Worm (Caenorhabditis elegans) whole organism, young adult: ENCODE data around the gene ZK177.12.

Experiments
- D2030.7 ChIP-seq: fragments of 200-800 bp; sonication (Bioruptor generic); IDR thresholded peaks from 2 replicates; pipeline ENCODE4 v1.3.6; 2022; ENCODE audit warnings: missing genetic modification reagents, missing genetic modification characterization, missing compliant biosample characterization
- F33H1.4 ChIP-seq: fragments of 200-800 bp; sonication (Bioruptor generic); IDR thresholded peaks from 2 replicates; pipeline ENCODE4 v1.3.6; 2022; ENCODE audit warnings: missing genetic modification reagents, missing genetic modification characterization, missing compliant biosample characterization
- F55B11.4 ChIP-seq: sonication (generic microtip); optimal IDR thresholded peaks from 2 replicates; lab custom pipeline; 2016; ENCODE audit warnings: missing compliant biosample characterization, missing genetic modification characterization, borderline replicate concordance; ENCODE audit not compliant: insufficient read depth
- K11D2.4 ChIP-seq: fragments of 200-800 bp; sonication (Bioruptor generic); IDR thresholded peaks from 2 replicates; pipeline ENCODE4 v1.3.6; 2022; ENCODE audit warnings: missing genetic modification reagents, missing genetic modification characterization, missing compliant biosample characterization
- atf-7 ChIP-seq: sonication (generic microtip); optimal IDR thresholded peaks from 2 replicates; lab custom pipeline; 2017; ENCODE audit warnings: mild to moderate bottlenecking, missing genetic modification characterization, missing compliant biosample characterization
- cebp-1 ChIP-seq, 2 experiments: fragments of 200-800 bp in 1 of 2; sonication (Bioruptor generic) in 1 of 2; sonication (generic microtip) in 1 of 2; IDR thresholded peaks in 1 of 2; optimal IDR thresholded peaks in 1 of 2; 2 replicates each; pipeline versions ENCODE4 v1.3.6 to Lab custom; 2017 to 2022; ENCODE audit warnings: missing compliant biosample characterization in 2 of 2, missing genetic modification characterization in 2 of 2, mild to moderate bottlenecking in 1 of 2, missing genetic modification reagents in 1 of 2, moderate library complexity in 1 of 2
- ceh-100 ChIP-seq: fragments of 200-800 bp; sonication (Bioruptor generic); IDR thresholded peaks from 2 replicates; pipeline ENCODE4 v1.3.6; 2022; ENCODE audit warnings: missing genetic modification reagents, missing genetic modification characterization, missing compliant biosample characterization
- ceh-27 ChIP-seq: fragments of 200-800 bp; sonication (Bioruptor generic); optimal IDR thresholded peaks from 2 replicates; lab custom pipeline; 2018; ENCODE audit warnings: mild to moderate bottlenecking, missing genetic modification characterization, moderate library complexity, missing compliant biosample characterization
- ceh-91 ChIP-seq: fragments of 200-800 bp; sonication (Bioruptor generic); IDR thresholded peaks from 2 replicates; pipeline ENCODE4 v1.3.6; 2022; ENCODE audit warnings: missing genetic modification reagents, missing genetic modification characterization, missing compliant biosample characterization
- die-1 ChIP-seq: sonication (generic microtip); optimal IDR thresholded peaks from 2 replicates; lab custom pipeline; 2016; ENCODE audit warnings: missing genotype, mild to moderate bottlenecking, missing genetic modification characterization, missing compliant biosample characterization
- efl-1 ChIP-seq: fragments of 150-350 bp; optimal IDR thresholded peaks from 2 replicates; lab custom pipeline; 2014; ENCODE audit warnings: missing biosample characterization, missing genetic modification reagents, missing genetic modification characterization
- egl-44 ChIP-seq: fragments of 200-800 bp; sonication (Bioruptor generic); IDR thresholded peaks from 2 replicates; pipeline ENCODE4 v1.3.6; 2022; ENCODE audit warnings: missing genetic modification reagents, missing genetic modification characterization, missing compliant biosample characterization
- egrh-3 ChIP-seq: fragments of 200-800 bp; sonication (Bioruptor generic); IDR thresholded peaks from 2 replicates; pipeline ENCODE4 v1.3.6; 2022; ENCODE audit warnings: missing genetic modification reagents, missing genetic modification characterization, missing compliant biosample characterization
- ekl-4 ChIP-seq: fragments of 200-800 bp; sonication (Bioruptor generic); IDR thresholded peaks from 2 replicates; pipeline ENCODE4 v1.3.6; 2022; ENCODE audit warnings: missing genetic modification reagents, missing genetic modification characterization, missing compliant biosample characterization
- ets-4 ChIP-seq: fragments of 200-800 bp; sonication (Bioruptor generic); optimal IDR thresholded peaks from 2 replicates; lab custom pipeline; 2018; ENCODE audit warnings: mild to moderate bottlenecking, missing genetic modification characterization, missing compliant biosample characterization
- fkh-3 ChIP-seq: sonication (generic microtip); optimal IDR thresholded peaks from 2 replicates; lab custom pipeline; 2016; ENCODE audit warnings: mild to moderate bottlenecking, missing genetic modification characterization, missing compliant biosample characterization
- hlh-12 ChIP-seq: sonication (generic microtip); optimal IDR thresholded peaks from 2 replicates; lab custom pipeline; 2016; ENCODE audit warnings: missing genetic modification characterization, missing compliant biosample characterization
- hmg-1.2 ChIP-seq: fragments of 200-800 bp; sonication (Bioruptor generic); IDR thresholded peaks from 2 replicates; pipeline ENCODE4 v1.3.6; 2022; ENCODE audit warnings: missing genetic modification reagents, missing genetic modification characterization, missing compliant biosample characterization
- lin-35 ChIP-seq, 3 experiments: fragments of 150-350 bp in 2 of 3; sonication (generic microtip) in 1 of 3; optimal IDR thresholded peaks; 2 replicates each; lab custom pipeline; 2014 to 2018; ENCODE audit warnings: missing biosample characterization in 3 of 3, missing genetic modification characterization in 3 of 3, missing genetic modification reagents in 3 of 3
- lsl-1 ChIP-seq: fragments of 200-800 bp; sonication (Bioruptor generic); optimal IDR thresholded peaks from 2 replicates; lab custom pipeline; 2018; ENCODE audit warnings: mild to moderate bottlenecking, missing genetic modification characterization, moderate library complexity, missing compliant biosample characterization
- madf-3 ChIP-seq: fragments of 200-800 bp; sonication (Bioruptor generic); IDR thresholded peaks from 2 replicates; pipeline ENCODE4 v1.3.6; 2022; ENCODE audit warnings: missing genetic modification reagents, missing genetic modification characterization, missing compliant biosample characterization
- madf-6 ChIP-seq: fragments of 200-800 bp; sonication (Bioruptor generic); IDR thresholded peaks from 2 replicates; pipeline ENCODE4 v1.3.6; 2022; ENCODE audit warnings: missing genetic modification reagents, missing genetic modification characterization, missing compliant biosample characterization
- madf-8 ChIP-seq: fragments of 200-800 bp; sonication (Bioruptor generic); conservative IDR thresholded peaks from 2 replicates; pipeline ENCODE4 v1.3.6; 2022; ENCODE audit warnings: missing genetic modification reagents, missing genetic modification characterization, missing compliant biosample characterization
- mcd-1 ChIP-seq: fragments of 200-800 bp; sonication (Bioruptor generic); IDR thresholded peaks from 2 replicates; pipeline ENCODE4 v1.3.6; 2022; ENCODE audit warnings: missing genetic modification reagents, missing genetic modification characterization, missing compliant biosample characterization
- nfya-1 ChIP-seq: sonication (generic microtip); optimal IDR thresholded peaks from 2 replicates; lab custom pipeline; 2017; ENCODE audit warnings: antibody characterized with exemption, missing compliant biosample characterization, missing genetic modification characterization, borderline replicate concordance; ENCODE audit not compliant: insufficient read depth
- pha-4 ChIP-seq: fragments of 150-350 bp; sonication (generic microtip); optimal IDR thresholded peaks from 2 replicates; lab custom pipeline; 2014; ENCODE audit warnings: missing biosample characterization, missing genetic modification reagents, missing genetic modification characterization
- repo-1 ChIP-seq: sonication (generic microtip); optimal IDR thresholded peaks from 2 replicates; lab custom pipeline; 2017; ENCODE audit warnings: mild to moderate bottlenecking, missing genetic modification characterization, missing compliant biosample characterization
- snpc-1.1 ChIP-seq: sonication (generic microtip); optimal IDR thresholded peaks from 2 replicates; lab custom pipeline; 2017; ENCODE audit warnings: missing genetic modification characterization, mild to moderate bottlenecking, missing compliant biosample characterization, antibody characterized with exemption, moderate library complexity, missing genotype, missing genetic modification reagents; ENCODE audit not compliant: insufficient read depth
- snpc-1.3 ChIP-seq: sonication (generic microtip); optimal IDR thresholded peaks from 2 replicates; lab custom pipeline; 2017; ENCODE audit warnings: missing genetic modification characterization, mild to moderate bottlenecking, missing compliant biosample characterization, antibody characterized with exemption, moderate library complexity, missing genotype, missing genetic modification reagents; ENCODE audit not compliant: insufficient read depth
- snpc-3.4 ChIP-seq: sonication (generic microtip); optimal IDR thresholded peaks from 2 replicates; lab custom pipeline; 2017; ENCODE audit warnings: missing genetic modification characterization, mild to moderate bottlenecking, missing compliant biosample characterization, antibody characterized with exemption, moderate library complexity, missing genotype, missing genetic modification reagents
- snpc-4 ChIP-seq, 5 experiments: fragments of 150-350 bp in 1 of 5; sonication (generic microtip) in 4 of 5; optimal IDR thresholded peaks; 2 replicates each; lab custom pipeline; 2014 to 2018; ENCODE audit warnings: missing genetic modification characterization in 5 of 5, missing biosample characterization in 3 of 5, antibody characterized with exemption in 2 of 5, mild to moderate bottlenecking in 2 of 5, missing compliant biosample characterization in 2 of 5, missing genotype in 2 of 5, moderate library complexity in 2 of 5, missing genetic modification reagents in 1 of 5
- xnd-1 ChIP-seq: sonication (generic microtip); optimal IDR thresholded peaks from 2 replicates; lab custom pipeline; 2016; ENCODE audit warnings: missing genotype, missing genetic modification reagents, missing genetic modification characterization, missing compliant biosample characterization
- ztf-25 ChIP-seq: fragments of 200-800 bp; sonication (Bioruptor generic); IDR thresholded peaks from 2 replicates; pipeline ENCODE4 v1.3.6; 2022; ENCODE audit warnings: missing genetic modification reagents, missing genetic modification characterization, missing compliant biosample characterization
- ztf-28 ChIP-seq: fragments of 200-800 bp; sonication (Bioruptor generic); IDR thresholded peaks from 2 replicates; pipeline ENCODE4 v1.3.6; 2022; ENCODE audit warnings: missing genetic modification reagents, missing genetic modification characterization, missing compliant biosample characterization

ZK177.12 gene

ce11 chrII:5497541-5497940, 24.0 kb upstream of the ZK177.12 start (continued):
- TF ChIP-seq madf-3: peak; percentile 51; the same call in 1 of the 2 replicates
- TF ChIP-seq egrh-3 (GFP tag; lab: Robert Waterston, UW): no peak
- no peak for TF ChIP-seq ceh-100

ce11 chrII:5498156-5498739, 23.3 kb upstream of the ZK177.12 start, which contains the start of the genes suex-1 and F12A10.9:
Gene suex-1 (minus strand): TSS chrII:5498256.
Gene F12A10.9 (plus strand): TSS chrII:5498689.
- TF ChIP-seq snpc-3.4 (tag; lab: Kevin White, UChicago) (no peak), egl-44 (GFP tag; lab: Robert Waterston, UW) (no peak)
- TF ChIP-seq, all 124 proteins: peak for 0

- TF ChIP-seq K11D2.4 (GFP tag; lab: Robert Waterston, UW): no peak
- no peak for TF ChIP-seq repo-1
- no peak for TF ChIP-seq cebp-1 (GFP tag; IDR thresholded peaks at IDR 0.05; lab: Robert Waterston, UW)
- TF ChIP-seq cebp-1 (tag; optimal IDR thresholded peaks at IDR 0.05; lab: Kevin White, UChicago): no peak
- no peak for TF ChIP-seq atf-7 (tag; lab: Kevin White, UChicago)
- TF ChIP-seq ceh-27: no peak
- TF ChIP-seq ets-4: no peak
- TF ChIP-seq hlh-12 (tag; lab: Kevin White, UChicago): no peak
- TF ChIP-seq ekl-4 (GFP tag; lab: Robert Waterston, UW): no peak
- TF ChIP-seq nfya-1 (tag; lab: Kevin White, UChicago): no peak
- no peak for TF ChIP-seq pha-4
- no peak for TF ChIP-seq lin-35 (GFP tag; optimal IDR thresholded peaks at IDR 0.05; lab: Kevin White, UChicago)
- TF ChIP-seq fkh-3 (tag; lab: Kevin White, UChicago): no peak
- no peak for TF ChIP-seq die-1 (tag; lab: Kevin White, UChicago)
Measured at ce11 chrII:5500470-5500869, 21.0 kb upstream of the ZK177.12 start, which contains the start of gene fzy-1. Gene fzy-1 (plus strand): TSS chrII:5500770.

DNA sequence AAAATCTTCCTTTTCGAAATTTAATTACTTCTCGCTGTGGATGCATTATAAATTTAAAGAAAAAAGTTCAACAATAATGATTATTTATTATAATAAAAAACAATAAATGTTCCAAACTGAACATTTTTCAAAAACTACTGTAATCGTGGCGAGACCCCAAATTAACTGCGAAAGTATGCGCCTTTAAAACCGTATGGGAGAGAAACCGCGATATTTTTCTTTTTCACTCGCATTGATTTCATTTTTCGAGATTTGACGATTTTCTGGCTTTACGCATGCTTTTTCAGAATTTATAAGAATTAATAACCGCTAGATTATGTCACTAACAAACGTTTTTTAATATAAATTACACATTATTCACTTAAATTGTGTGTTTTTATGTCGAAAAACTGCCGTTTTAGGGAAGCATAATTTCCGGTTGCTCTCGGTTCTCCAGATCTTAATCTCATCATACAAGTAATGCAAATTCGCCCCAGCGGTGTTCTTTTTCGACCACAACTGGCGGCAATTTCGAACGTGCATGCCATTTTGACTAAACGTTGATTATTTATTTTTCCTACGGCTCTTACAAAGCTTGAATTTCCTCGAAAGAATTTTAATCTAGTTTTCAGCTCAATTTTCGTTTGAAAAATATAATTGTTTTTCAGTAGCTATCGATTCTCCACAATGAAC, 20.4 kb upstream of the ZK177.12 start, which contains the start of gene F12A10.8:
Gene F12A10.8 (minus strand): TSS at position 79 of the 672 bp plus-strand sequence.
- TF ChIP-seq ztf-25 (GFP tag; lab: Robert Waterston, UW): no peak
- TF ChIP-seq snpc-4 (GFP tag; optimal IDR thresholded peaks at IDR 0.05; lab: Kevin White, UChicago): peak; percentile 22
- TF ChIP-seq snpc-4 (tag; optimal IDR thresholded peaks at IDR 0.05; lab: Kevin White, UChicago): no peak
- TF ChIP-seq lsl-1 (GFP tag; lab: Kevin White, UChicago): peak; percentile 93
- no peak for TF ChIP-seq repo-1
- peak; percentile 87 for TF ChIP-seq madf-6 (GFP tag; lab: Robert Waterston, UW)
- TF ChIP-seq snpc-1.3 (tag; lab: Kevin White, UChicago): peak; percentile 1
- no peak for TF ChIP-seq F55B11.4 (tag; lab: Kevin White, UChicago)
- peak; percentile 67 for TF ChIP-seq madf-8 (GFP tag; lab: Robert Waterston, UW)
- no peak for TF ChIP-seq die-1 (tag; lab: Kevin White, UChicago)
- peak; percentile 13 for TF ChIP-seq snpc-3.4 (tag; lab: Kevin White, UChicago)
- peak; percentile 58; the same call in 1 of the 2 replicates for TF ChIP-seq D2030.7 (GFP tag; lab: Robert Waterston, UW)
- TF ChIP-seq ztf-28: no peak
- TF ChIP-seq efl-1 (GFP tag; lab: Kevin White, UChicago): peak; percentile 80
- TF ChIP-seq ceh-91: peak; percentile 67
- no peak for TF ChIP-seq snpc-1.1 (tag; lab: Kevin White, UChicago)
- peak; percentile 70 for TF ChIP-seq xnd-1 (tag; lab: Kevin White, UChicago)
- peak in 1 of 3 experiments; percentile 60 for TF ChIP-seq lin-35 (GFP tag; optimal IDR thresholded peaks at IDR 0.05; lab: Kevin White, UChicago)
- TF ChIP-seq mcd-1 (GFP tag; lab: Robert Waterston, UW): peak; percentile 46; the same call in 1 of the 2 replicates
- peak; percentile 88 for TF ChIP-seq F33H1.4 (GFP tag; lab: Robert Waterston, UW)
- TF ChIP-seq hmg-1.2 (GFP tag; lab: Robert Waterston, UW): 0 out of 2 replicates have a peak, but pooled peaks have one; percentile 8
